Fruit fly (Drosophila melanogaster): ENCODE measurements around the gene CG14252.

CG14252 gene

dm6 chr3R:26988412-26988981 is 43.2 kb downstream of the CG14252 start, which contains the start of gene CG31075:
TSS of gene CG31075 (minus strand) at chr3R:26988517.
- TF ChIP-seq CG8632 (GFP tag; optimal IDR thresholded peaks at IDR 0.05) (peak; percentile 74), acj6 (GFP tag; optimal IDR thresholded peaks at IDR 0.05) (peak; percentile 85), CG6276 (GFP tag; optimal IDR thresholded peaks at IDR 0.05) (no peak), CG32006 (GFP tag; optimal IDR thresholded peaks at IDR 0.05) (peak; percentile 76), CG4318 (GFP tag; optimal IDR thresholded peaks at IDR 0.05) (peak; percentile 73), CG10669 (GFP tag; optimal IDR thresholded peaks at IDR 0.05) (peak; percentile 89), CG3919 (GFP tag; optimal IDR thresholded peaks at IDR 0.05) (peak; percentile 94), CG9139 (GFP tag; optimal IDR thresholded peaks at IDR 0.05) (peak; percentile 77), CG10631 (GFP tag; optimal IDR thresholded peaks at IDR 0.05) (peak; percentile 91), Eip75B (GFP tag; optimal IDR thresholded peaks at IDR 0.05) (peak; percentile 87), CG15336 (GFP tag; IDR thresholded peaks at IDR 0.05) (peak; percentile 94), spab (GFP tag; optimal IDR thresholded peaks at IDR 0.05) (peak; percentile 84), svp (GFP tag) (peak; percentile 96), Sox14 (GFP tag; optimal IDR thresholded peaks at IDR 0.05) (peak; percentile 81), salr (GFP tag; optimal IDR thresholded peaks at IDR 0.05) (peak; percentile 59 to 66), fkh (GFP tag; optimal IDR thresholded peaks at IDR 0.05) (no peak), Sox15 (GFP tag; optimal IDR thresholded peaks at IDR 0.05) (peak; percentile 41), fd59A (GFP tag; optimal IDR thresholded peaks at IDR 0.05) (peak; percentile 74), CG8319 (GFP tag; optimal IDR thresholded peaks at IDR 0.05) (peak; percentile 77), dsx (GFP tag; optimal IDR thresholded peaks at IDR 0.05; ENCODE audit: poor library complexity, severe bottlenecking) (peak; percentile 93), Met (GFP tag; optimal IDR thresholded peaks at IDR 0.05) (peak; percentile 88), cyc (GFP tag; optimal IDR thresholded peaks at IDR 0.05) (peak; percentile 92), Gug (GFP tag; IDR thresholded peaks at IDR 0.05) (peak; percentile 97), Hr38 (GFP tag; optimal IDR thresholded peaks at IDR 0.05) (no peak), Sox102F (GFP tag; optimal IDR thresholded peaks at IDR 0.05) (peak; percentile 88), fd85E (GFP tag; optimal IDR thresholded peaks at IDR 0.05) (peak; percentile 74), net (GFP tag; optimal IDR thresholded peaks at IDR 0.05) (peak; percentile 76), CG1621 (tag; optimal IDR thresholded peaks at IDR 0.05) (peak; percentile 82), CG6854 (GFP tag; optimal IDR thresholded peaks at IDR 0.05) (peak; percentile 72), Hr39 (GFP tag; optimal IDR thresholded peaks at IDR 0.05) (peak; percentile 69), Eip93F (GFP tag; optimal IDR thresholded peaks at IDR 0.05) (peak; percentile 91), CG34406 (GFP tag; optimal IDR thresholded peaks at IDR 0.05) (peak; percentile 83), Ets96B (tag; optimal IDR thresholded peaks at IDR 0.05) (peak; percentile 93), Blimp-1 (GFP tag; optimal IDR thresholded peaks at IDR 0.05) (peak; percentile 76), CG11294 (GFP tag; IDR thresholded peaks at IDR 0.05) (peak; percentile 75), CG11902 (GFP tag; optimal IDR thresholded peaks at IDR 0.05) (peak; percentile 80), achi (GFP tag; optimal IDR thresholded peaks at IDR 0.05) (peak; percentile 90), Lpt (GFP tag; optimal IDR thresholded peaks at IDR 0.05) (peak; percentile 68), CG8119 (GFP tag; IDR thresholded peaks at IDR 0.05) (peak; percentile 94), OdsH (GFP tag; optimal IDR thresholded peaks at IDR 0.05) (peak; percentile 86), eg (GFP tag; IDR thresholded peaks at IDR 0.05) (peak; percentile 97), esn (GFP tag; optimal IDR thresholded peaks at IDR 0.05) (peak; percentile 94), CG16779 (tag; optimal IDR thresholded peaks at IDR 0.05) (peak; percentile 81), CG11762 (GFP tag; optimal IDR thresholded peaks at IDR 0.05; ENCODE audit: insufficient read depth) (peak; percentile 83), CG31627 (GFP tag; optimal IDR thresholded peaks at IDR 0.05) (peak; percentile 76), Hr4 (GFP tag; optimal IDR thresholded peaks at IDR 0.05) (peak; percentile 82), Ets21C (GFP tag; optimal IDR thresholded peaks at IDR 0.05) (peak; percentile 76), CG7368 (GFP tag; optimal IDR thresholded peaks at IDR 0.05) (peak; percentile 85), CG6163 (GFP tag; IDR thresholded peaks at IDR 0.05) (peak; percentile 99), pdm3 (GFP tag; optimal IDR thresholded peaks at IDR 0.05) (peak; percentile 84), ss (GFP tag; optimal IDR thresholded peaks at IDR 0.05) (peak; percentile 81 to 87)

Data from whole organism, prepupa.